Fruit fly (Drosophila melanogaster): ENCODE measurements around the gene hoe1.

hoe1 gene

dm6 chr2L:4981278-4981966, 49.2 kb upstream of the hoe1 start, which contains the start of the genes CG8892 and CG34126 (continued):
- TF ChIP-seq spab (GFP tag; optimal IDR thresholded peaks at IDR 0.05) (peak; percentile 91), CG6808 (GFP tag; optimal IDR thresholded peaks at IDR 0.05) (peak; percentile 93), CG11762 (GFP tag; optimal IDR thresholded peaks at IDR 0.05; ENCODE audit: insufficient read depth) (peak; percentile 95), Lpt (GFP tag; optimal IDR thresholded peaks at IDR 0.05) (peak; percentile 90), CG6276 (GFP tag; optimal IDR thresholded peaks at IDR 0.05) (peak; percentile 81), Hr39 (GFP tag; optimal IDR thresholded peaks at IDR 0.05) (peak; percentile 98), Hr4 (GFP tag; optimal IDR thresholded peaks at IDR 0.05) (peak; percentile 96), CG15336 (GFP tag; IDR thresholded peaks at IDR 0.05) (peak; percentile 84), CG31627 (GFP tag; optimal IDR thresholded peaks at IDR 0.05) (peak; percentile 99), CG11294 (GFP tag; IDR thresholded peaks at IDR 0.05) (peak; percentile 88), CG6854 (GFP tag; optimal IDR thresholded peaks at IDR 0.05) (peak; percentile 88), CG3919 (GFP tag; optimal IDR thresholded peaks at IDR 0.05) (peak; percentile 98), CG6163 (GFP tag; IDR thresholded peaks at IDR 0.05) (peak; percentile 93), lz (GFP tag; optimal IDR thresholded peaks at IDR 0.05) (peak; percentile 98), CG8319 (GFP tag; optimal IDR thresholded peaks at IDR 0.05) (peak; percentile 96), svp (GFP tag) (peak; percentile 97)

dm6 chr2L:4979138-4979537, 47.0 kb upstream of the hoe1 start, which contains the start of gene CG8891:
TSS of gene CG8891 (minus strand) at chr2L:4979379.
- TF ChIP-seq Hr38 (GFP tag; optimal IDR thresholded peaks at IDR 0.05) (no peak), CG11762 (GFP tag; optimal IDR thresholded peaks at IDR 0.05; ENCODE audit: insufficient read depth) (no peak), pdm3 (GFP tag; optimal IDR thresholded peaks at IDR 0.05) (no peak), Eip78C (GFP tag) (no peak), dsx (GFP tag; optimal IDR thresholded peaks at IDR 0.05; ENCODE audit: poor library complexity, severe bottlenecking) (no peak), CG10631 (GFP tag; optimal IDR thresholded peaks at IDR 0.05) (no peak), CG34406 (GFP tag; optimal IDR thresholded peaks at IDR 0.05) (no peak), dac (GFP tag; optimal IDR thresholded peaks at IDR 0.05) (no peak), CG7368 (GFP tag; optimal IDR thresholded peaks at IDR 0.05) (no peak), Hr39 (GFP tag; optimal IDR thresholded peaks at IDR 0.05) (no peak), ss (GFP tag; optimal IDR thresholded peaks at IDR 0.05) (no peak), CG15336 (GFP tag; IDR thresholded peaks at IDR 0.05) (no peak), CG8632 (GFP tag; optimal IDR thresholded peaks at IDR 0.05) (no peak), esn (GFP tag; optimal IDR thresholded peaks at IDR 0.05) (no peak), CG10669 (GFP tag; optimal IDR thresholded peaks at IDR 0.05) (no peak), lz (GFP tag; optimal IDR thresholded peaks at IDR 0.05) (no peak)

- TF ChIP-seq topi (GFP tag; optimal IDR thresholded peaks at IDR 0.05) = peak; percentile 95
- TF ChIP-seq pdm3 (GFP tag; optimal IDR thresholded peaks at IDR 0.05) = no peak
- TF ChIP-seq CG6792 (GFP tag; optimal IDR thresholded peaks at IDR 0.05) = peak; percentile 92
- no peak for TF ChIP-seq Met (GFP tag; optimal IDR thresholded peaks at IDR 0.05)
- TF ChIP-seq Smox (GFP tag; optimal IDR thresholded peaks at IDR 0.05) = no peak
- TF ChIP-seq cyc (GFP tag; optimal IDR thresholded peaks at IDR 0.05) = peak; percentile 95
- TF ChIP-seq Sox15 (GFP tag; optimal IDR thresholded peaks at IDR 0.05) = peak; percentile 91
- TF ChIP-seq fd85E (GFP tag; optimal IDR thresholded peaks at IDR 0.05) = no peak
- TF ChIP-seq CG3919 (GFP tag; optimal IDR thresholded peaks at IDR 0.05) = no peak
- TF ChIP-seq achi (GFP tag; optimal IDR thresholded peaks at IDR 0.05) = no peak
- TF ChIP-seq CG6276 (GFP tag; optimal IDR thresholded peaks at IDR 0.05) = no peak
- no peak for TF ChIP-seq ss (GFP tag; optimal IDR thresholded peaks at IDR 0.05)
- TF ChIP-seq CG10669 (GFP tag; optimal IDR thresholded peaks at IDR 0.05) = no peak
- TF ChIP-seq acj6 (GFP tag; optimal IDR thresholded peaks at IDR 0.05) = peak; percentile 96
- TF ChIP-seq CG1621 (tag; optimal IDR thresholded peaks at IDR 0.05) = peak; percentile 90
- no peak for TF ChIP-seq CG9139 (GFP tag; optimal IDR thresholded peaks at IDR 0.05)
- TF ChIP-seq CG3032 (tag; optimal IDR thresholded peaks at IDR 0.05) = peak; percentile 95
- peak; percentile 91 for TF ChIP-seq fkh (GFP tag; optimal IDR thresholded peaks at IDR 0.05)
- no peak for TF ChIP-seq Sox102F (GFP tag; optimal IDR thresholded peaks at IDR 0.05)
- peak; percentile 94 for TF ChIP-seq lz (GFP tag; optimal IDR thresholded peaks at IDR 0.05)
- TF ChIP-seq CG11762 (GFP tag; optimal IDR thresholded peaks at IDR 0.05; ENCODE audit: insufficient read depth) = peak; percentile 93
- peak; percentile 94 for TF ChIP-seq Eip75B (GFP tag; optimal IDR thresholded peaks at IDR 0.05)
- TF ChIP-seq CG8319 (GFP tag; optimal IDR thresholded peaks at IDR 0.05) = peak; percentile 93
- TF ChIP-seq Eip78C (GFP tag) = peak; percentile 99
- peak; percentile 73 for TF ChIP-seq CG6854 (GFP tag; optimal IDR thresholded peaks at IDR 0.05)
- TF ChIP-seq CG6163 (GFP tag; IDR thresholded peaks at IDR 0.05) = peak; percentile 91
- peak; percentile 91 for TF ChIP-seq CG11902 (GFP tag; optimal IDR thresholded peaks at IDR 0.05)
- peak; percentile 84 for TF ChIP-seq fd59A (GFP tag; optimal IDR thresholded peaks at IDR 0.05)
These were observed 44.9 kb upstream of the hoe1 start, which contains the start of the genes Gmd and CG3792 for dm6 chr2L:4976988-4977551. TSS of gene Gmd (minus strand) at chr2L:4977023. TSS of gene CG3792 (plus strand) at chr2L:4977312.
